Fruit fly (Drosophila melanogaster): Measurements from ENCODE around the gene CG3402.

Gene CG3402

DNA sequence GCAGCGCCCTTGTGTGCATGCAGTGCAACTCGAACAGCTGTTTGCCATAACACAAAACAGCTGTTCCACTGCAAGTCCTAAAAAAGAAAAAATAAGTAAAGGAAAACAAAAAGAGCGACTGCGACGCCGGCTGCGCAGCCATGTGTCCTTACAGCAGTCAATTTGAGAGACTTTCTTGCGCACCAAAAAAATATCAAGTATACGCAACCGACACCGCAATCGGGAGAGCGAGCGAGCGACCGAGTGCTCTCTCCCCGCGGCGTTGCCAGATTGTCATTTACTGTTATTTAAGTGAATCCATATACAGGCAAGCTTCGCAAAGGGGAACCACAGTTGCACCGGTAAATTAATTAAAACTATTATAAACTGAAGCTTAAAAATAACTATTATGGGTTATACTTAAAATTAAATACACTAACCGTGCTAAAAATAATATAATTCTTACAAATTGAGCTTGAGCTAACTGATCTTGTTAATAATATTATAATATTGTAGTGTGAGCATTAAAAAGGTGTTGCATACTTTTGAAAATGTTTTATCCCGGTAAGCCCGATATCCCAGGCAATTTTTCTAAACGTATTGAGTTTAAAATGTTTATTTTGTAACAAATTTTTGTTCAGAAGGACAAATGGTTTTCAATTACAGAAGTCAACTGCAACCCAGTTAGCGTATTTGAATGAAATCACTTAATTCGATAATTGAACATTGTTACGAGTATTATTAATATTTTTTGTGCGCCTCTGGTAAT, 22.6 kb downstream of the CG3402 start (continued):
- TF ChIP-seq chinmo (GFP tag; IDR thresholded peaks at IDR 0.05; ENCODE audit: partially characterized antibody), result no peak
- no peak for TF ChIP-seq ab (GFP tag; optimal IDR thresholded peaks at IDR 0.05)
- TF ChIP-seq Awh (GFP tag; IDR thresholded peaks at IDR 0.05), result no peak
- peak; percentile 50 for TF ChIP-seq NFAT (GFP tag; IDR thresholded peaks at IDR 0.05)
- no peak for TF ChIP-seq tll (GFP tag; optimal IDR thresholded peaks at IDR 0.05)
- 0 out of 2 replicates have a peak, but pooled peaks have one; percentile 24 for TF ChIP-seq H2.0 (GFP tag; IDR thresholded peaks at IDR 0.05)
- TF ChIP-seq nau (GFP tag; optimal IDR thresholded peaks at IDR 0.05), result no peak
- TF ChIP-seq Adf1 (GFP tag; IDR thresholded peaks at IDR 0.05), result peak; percentile 82; the same call in 1 of the 2 replicates
- peak; percentile 18 for TF ChIP-seq nmo (GFP tag; optimal IDR thresholded peaks at IDR 0.05)
- TF ChIP-seq HmgZ (tag; optimal IDR thresholded peaks at IDR 0.05), result peak; percentile 9
- TF ChIP-seq tio (GFP tag; optimal IDR thresholded peaks at IDR 0.05), result peak; percentile 43
- no peak for TF ChIP-seq lola (GFP tag; optimal IDR thresholded peaks at IDR 0.05)
- no peak for TF ChIP-seq CG18764 (GFP tag; optimal IDR thresholded peaks at IDR 0.05)
- TF ChIP-seq ems (GFP tag; optimal IDR thresholded peaks at IDR 0.05), result peak; percentile 18
- no peak; the same call in 2 of the 3 replicates for TF ChIP-seq Mrtf (GFP tag; IDR thresholded peaks at IDR 0.05)
- TF ChIP-seq Oli (tag; optimal IDR thresholded peaks at IDR 0.05), result peak; percentile 15
- no peak for TF ChIP-seq inv (GFP tag; IDR thresholded peaks at IDR 0.05; ENCODE audit: partially characterized antibody)
- 0 out of 3 replicates have a peak, but pooled peaks have one; percentile 32 for TF ChIP-seq ken (GFP tag; IDR thresholded peaks at IDR 0.05)
- peak; percentile 57; the same call in 1 of the 2 replicates for TF ChIP-seq Atf6 (GFP tag; IDR thresholded peaks at IDR 0.05)
- TF ChIP-seq Neu2 (GFP tag; optimal IDR thresholded peaks at IDR 0.05; ENCODE audit: borderline replicate concordance), result no peak
- TF ChIP-seq CG3838 (GFP tag; optimal IDR thresholded peaks at IDR 0.05), result no peak
- no peak for TF ChIP-seq Hr39 (optimal IDR thresholded peaks at IDR 0.05)
- no peak for TF ChIP-seq CG43689 (GFP tag; IDR thresholded peaks at IDR 0.05)
- peak; percentile 60 for TF ChIP-seq CG18599 (GFP tag; optimal IDR thresholded peaks at IDR 0.05)
- peak; percentile 62 for TF ChIP-seq CG17359 (tag; optimal IDR thresholded peaks at IDR 0.05)
- TF ChIP-seq wek (GFP tag; optimal IDR thresholded peaks at IDR 0.05), result no peak
- TF ChIP-seq danr (GFP tag; IDR thresholded peaks at IDR 0.05), result no peak
- peak; percentile 65 for TF ChIP-seq CG2120 (GFP tag; optimal IDR thresholded peaks at IDR 0.05)
- no peak for TF ChIP-seq CG6791 (GFP tag; IDR thresholded peaks at IDR 0.05; ENCODE audit: partially characterized antibody)
- no peak for TF ChIP-seq CG6854 (GFP tag; optimal IDR thresholded peaks at IDR 0.05)
- TF ChIP-seq Rfx (GFP tag; IDR thresholded peaks at IDR 0.05), result peak; percentile 79
- peak; percentile 30; the same call in 1 of the 2 replicates for TF ChIP-seq CG14441 (GFP tag; IDR thresholded peaks at IDR 0.05)
- peak; percentile 68 for TF ChIP-seq CG11456 (GFP tag; IDR thresholded peaks at IDR 0.05)
- TF ChIP-seq CG3726 (GFP tag; IDR thresholded peaks at IDR 0.05), result no peak
- peak; percentile 29 for TF ChIP-seq Dad (GFP tag; optimal IDR thresholded peaks at IDR 0.05)
- no peak for TF ChIP-seq tx (GFP tag; optimal IDR thresholded peaks at IDR 0.05)
- no peak for TF ChIP-seq da (GFP tag; optimal IDR thresholded peaks at IDR 0.05)
- TF ChIP-seq grau (tag; optimal IDR thresholded peaks at IDR 0.05), result peak; percentile 96
- TF ChIP-seq H15 (GFP tag; IDR thresholded peaks at IDR 0.05), result no peak
- peak; percentile 72 to 83 for TF ChIP-seq Trl (optimal IDR thresholded peaks at IDR 0.05)
- peak; percentile 12 for TF ChIP-seq Trl (GFP tag; optimal IDR thresholded peaks at IDR 0.05)
- no peak for TF ChIP-seq Abd-B (GFP tag; optimal IDR thresholded peaks at IDR 0.05)
- TF ChIP-seq CG2202 (tag; optimal IDR thresholded peaks at IDR 0.05), result no peak
- TF ChIP-seq CG3065 (GFP tag; optimal IDR thresholded peaks at IDR 0.05), result no peak
- TF ChIP-seq slp2 (GFP tag; optimal IDR thresholded peaks at IDR 0.05), result no peak
- TF ChIP-seq gcm (GFP tag; optimal IDR thresholded peaks at IDR 0.05), result no peak
- TF ChIP-seq dm (GFP tag; optimal IDR thresholded peaks at IDR 0.05), result no peak
- peak; percentile 26 to 33 for TF ChIP-seq Hr51 (GFP tag; optimal IDR thresholded peaks at IDR 0.05)
- no peak for TF ChIP-seq CG4328 (GFP tag; optimal IDR thresholded peaks at IDR 0.05)

All from whole organism, embryonic.